Worm (Caenorhabditis elegans) whole organism, L2 larva: Measurements from ENCODE around the gene C18B2.4.

Source experiments
- R02D3.7 ChIP-seq: fragments of 150-350 bp; optimal IDR thresholded peaks from 2 replicates; lab custom pipeline; 2014; ENCODE audit warnings: missing biosample characterization, missing genetic modification characterization
- Y55F3AM.14 ChIP-seq: fragments of 200-800 bp; sonication (Bioruptor generic); optimal IDR thresholded peaks from 2 replicates; lab custom pipeline; 2018; ENCODE audit warnings: mild to moderate bottlenecking, missing genetic modification characterization, missing compliant biosample characterization
- ZK546.5 ChIP-seq: sonication (generic microtip); optimal IDR thresholded peaks from 2 replicates; lab custom pipeline; 2017; ENCODE audit warnings: missing biosample characterization, missing genetic modification characterization
- alr-1 ChIP-seq: fragments of 150-350 bp; optimal IDR thresholded peaks from 2 replicates; lab custom pipeline; 2014; ENCODE audit warnings: missing biosample characterization, missing genetic modification characterization
- aly-2 ChIP-seq: fragments of 150-350 bp; optimal IDR thresholded peaks from 2 replicates; lab custom pipeline; 2014; ENCODE audit warnings: missing biosample characterization, missing genetic modification characterization
- ama-1 ChIP-seq: fragments of 150-350 bp; optimal IDR thresholded peaks from 2 replicates; lab custom pipeline; 2018; ENCODE audit warnings: inconsistent platforms
- blmp-1 ChIP-seq: sonication (generic microtip); optimal IDR thresholded peaks from 2 replicates; lab custom pipeline; 2017; ENCODE audit warnings: missing genetic modification characterization, mild to moderate bottlenecking, missing compliant biosample characterization, antibody characterized with exemption, moderate library complexity; ENCODE audit not compliant: insufficient read depth
- ceh-16 ChIP-seq: fragments of 150-350 bp; optimal IDR thresholded peaks from 2 replicates; lab custom pipeline; 2014; ENCODE audit warnings: missing biosample characterization, missing genetic modification characterization
- ceh-82 ChIP-seq: fragments of 150-350 bp; optimal IDR thresholded peaks from 2 replicates; lab custom pipeline; 2014; ENCODE audit warnings: missing biosample characterization, missing genetic modification characterization
- crh-2 ChIP-seq: sonication (generic microtip); optimal IDR thresholded peaks from 2 replicates; lab custom pipeline; 2017; ENCODE audit warnings: missing biosample characterization, missing genetic modification characterization
- elt-1 ChIP-seq: fragments of 150-350 bp; optimal IDR thresholded peaks from 2 replicates; lab custom pipeline; 2014; ENCODE audit warnings: missing biosample characterization, missing genetic modification characterization
- fos-1 ChIP-seq: fragments of 150-350 bp; optimal IDR thresholded peaks from 2 replicates; lab custom pipeline; 2014; ENCODE audit warnings: missing biosample characterization, missing genetic modification characterization
- gmeb-1 ChIP-seq: fragments of 150-350 bp; optimal IDR thresholded peaks from 2 replicates; lab custom pipeline; 2014; ENCODE audit warnings: missing biosample characterization, missing genetic modification characterization
- lin-11 ChIP-seq: fragments of 150-350 bp; sonication (generic microtip); optimal IDR thresholded peaks from 2 replicates; lab custom pipeline; 2014; ENCODE audit warnings: missing biosample characterization, missing genetic modification characterization, inconsistent platforms, mixed read lengths
- lin-39 ChIP-seq: fragments of 150-350 bp; optimal IDR thresholded peaks from 2 replicates; lab custom pipeline; 2014; ENCODE audit warnings: missing biosample characterization, missing genetic modification reagents, missing genetic modification characterization
- lsy-2 ChIP-seq, 2 experiments: fragments of 150-350 bp in 1 of 2; sonication (generic microtip) in 1 of 2; optimal IDR thresholded peaks; 2 replicates each; lab custom pipeline; 2014 to 2017; ENCODE audit warnings: missing biosample characterization in 2 of 2, missing genetic modification characterization in 2 of 2
- mab-5 ChIP-seq: fragments of 150-350 bp; optimal IDR thresholded peaks from 2 replicates; lab custom pipeline; 2014; ENCODE audit warnings: missing biosample characterization, missing genetic modification characterization
- mbf-1 ChIP-seq: sonication (generic microtip); optimal IDR thresholded peaks from 2 replicates; lab custom pipeline; 2017; ENCODE audit warnings: missing biosample characterization, missing genetic modification characterization
- mdl-1 ChIP-seq, 2 experiments: fragments of 150-350 bp in 1 of 2; sonication (generic microtip) in 1 of 2; optimal IDR thresholded peaks; 2 replicates each; lab custom pipeline; 2017; ENCODE audit warnings: missing biosample characterization in 2 of 2, missing genetic modification characterization in 2 of 2
- nhr-10 ChIP-seq: sonication (generic microtip); optimal IDR thresholded peaks from 2 replicates; lab custom pipeline; 2017; ENCODE audit warnings: missing biosample characterization, missing genetic modification characterization
- nhr-12 ChIP-seq: fragments of 150-350 bp; optimal IDR thresholded peaks from 2 replicates; lab custom pipeline; 2014; ENCODE audit warnings: missing biosample characterization, missing genetic modification characterization
- nhr-23 ChIP-seq: fragments of 150-350 bp; optimal IDR thresholded peaks from 2 replicates; lab custom pipeline; 2014; ENCODE audit warnings: missing biosample characterization, missing genetic modification reagents, missing genetic modification characterization
- nhr-237 ChIP-seq: fragments of 150-350 bp; optimal IDR thresholded peaks from 2 replicates; lab custom pipeline; 2014; ENCODE audit warnings: missing biosample characterization, missing genetic modification characterization
- nhr-25 ChIP-seq: fragments of 150-350 bp; sonication (generic microtip); optimal IDR thresholded peaks from 3 replicates; lab custom pipeline; 2014; ENCODE audit warnings: missing biosample characterization, missing genetic modification characterization
- nhr-6 ChIP-seq: fragments of 150-350 bp; optimal IDR thresholded peaks from 2 replicates; lab custom pipeline; 2014; ENCODE audit warnings: missing biosample characterization, missing genetic modification characterization
- nhr-77 ChIP-seq: fragments of 150-350 bp; optimal IDR thresholded peaks from 2 replicates; lab custom pipeline; 2014; ENCODE audit warnings: missing biosample characterization, missing genetic modification characterization
- peb-1 ChIP-seq: fragments of 150-350 bp; optimal IDR thresholded peaks from 2 replicates; lab custom pipeline; 2014; ENCODE audit warnings: missing biosample characterization, missing genetic modification characterization
- sem-4 ChIP-seq: fragments of 150-350 bp; optimal IDR thresholded peaks from 2 replicates; lab custom pipeline; 2014; ENCODE audit warnings: missing biosample characterization, missing genetic modification reagents, missing genetic modification characterization
- skn-1 ChIP-seq: sonication (generic microtip); optimal IDR thresholded peaks from 2 replicates; lab custom pipeline; 2017; ENCODE audit warnings: missing biosample characterization, missing genetic modification characterization
- sma-3 ChIP-seq: sonication (generic microtip); optimal IDR thresholded peaks from 2 replicates; lab custom pipeline; 2016; ENCODE audit warnings: missing genetic modification reagents, missing genetic modification characterization, missing compliant biosample characterization
- snpc-4 ChIP-seq: fragments of 150-350 bp; optimal IDR thresholded peaks from 2 replicates; lab custom pipeline; 2014; ENCODE audit warnings: missing biosample characterization, missing genetic modification characterization
- unc-55 ChIP-seq: fragments of 150-350 bp; sonication (generic microtip); optimal IDR thresholded peaks from 3 replicates; lab custom pipeline; 2014; ENCODE audit warnings: missing biosample characterization, missing genetic modification reagents, missing genetic modification characterization
- zag-1 ChIP-seq: fragments of 150-350 bp; optimal IDR thresholded peaks from 2 replicates; lab custom pipeline; 2014; ENCODE audit warnings: missing biosample characterization, missing genetic modification characterization
- ztf-1 ChIP-seq: fragments of 200-800 bp; sonication (Bioruptor generic); conservative IDR thresholded peaks from 2 replicates; pipeline ENCODE4 v1.3.6; 2022; ENCODE audit warnings: missing genetic modification characterization, missing compliant biosample characterization

The C18B2.4 gene

DNA sequence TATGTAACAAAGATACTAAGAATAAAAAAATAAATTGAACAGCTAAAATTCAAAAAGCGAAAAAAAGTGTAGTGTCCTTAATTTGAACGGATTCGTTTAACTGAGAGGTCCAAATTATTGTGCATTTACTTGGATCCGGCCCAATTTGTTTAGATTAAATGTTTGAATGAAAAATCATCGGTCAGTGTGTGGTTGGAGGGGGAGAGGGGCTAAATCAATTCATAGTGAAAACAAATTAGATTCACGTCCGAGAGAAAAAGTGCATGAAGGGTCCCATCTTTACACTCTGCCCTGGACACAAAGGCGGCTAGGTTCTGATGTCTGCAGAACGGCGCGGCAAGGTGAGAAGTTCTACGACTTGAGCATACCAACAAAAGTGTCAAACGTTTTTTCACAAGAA, 13.3 kb upstream of the C18B2.4 start:
- TF ChIP-seq skn-1 (tag; lab: Kevin White, UChicago): no peak
- no peak for TF ChIP-seq peb-1 (tag; lab: Kevin White, UChicago)
- TF ChIP-seq alr-1 (tag; lab: Kevin White, UChicago): no peak
- no peak for TF ChIP-seq nhr-6 (tag; lab: Kevin White, UChicago)
- no peak for TF ChIP-seq fos-1 (tag; lab: Kevin White, UChicago)
- TF ChIP-seq nhr-25 (tag; lab: Kevin White, UChicago): no peak
- TF ChIP-seq sem-4 (tag; lab: Kevin White, UChicago): no peak
- TF ChIP-seq zag-1: no peak
- TF ChIP-seq ztf-1 (GFP tag; lab: Robert Waterston, UW): no peak
- no peak for TF ChIP-seq mbf-1 (tag; lab: Kevin White, UChicago)
- TF ChIP-seq ZK546.5: no peak
- TF ChIP-seq mab-5 (tag; lab: Kevin White, UChicago): no peak
- TF ChIP-seq ceh-82 (tag; lab: Kevin White, UChicago): no peak
- no peak for TF ChIP-seq blmp-1 (tag; lab: Kevin White, UChicago)

ce11 chrX:3617218-3617617, 11.7 kb upstream of the C18B2.4 start, which contains the start of gene del-9:
Gene del-9, minus strand, starts transcription at chrX:3617318.
- TF ChIP-seq unc-55 (GFP tag; lab: Kevin White, UChicago) (no peak), nhr-237 (no peak), mdl-1 (tag; optimal IDR thresholded peaks at IDR 0.05; lab: Kevin White, UChicago) (no peak), Y55F3AM.14 (GFP tag; lab: Kevin White, UChicago) (no peak), nhr-12 (no peak), nhr-10 (no peak), ztf-1 (GFP tag; lab: Robert Waterston, UW) (no peak), alr-1 (tag; lab: Kevin White, UChicago) (no peak), nhr-23 (tag; lab: Kevin White, UChicago) (no peak), R02D3.7 (tag; lab: Kevin White, UChicago) (no peak)

DNA sequence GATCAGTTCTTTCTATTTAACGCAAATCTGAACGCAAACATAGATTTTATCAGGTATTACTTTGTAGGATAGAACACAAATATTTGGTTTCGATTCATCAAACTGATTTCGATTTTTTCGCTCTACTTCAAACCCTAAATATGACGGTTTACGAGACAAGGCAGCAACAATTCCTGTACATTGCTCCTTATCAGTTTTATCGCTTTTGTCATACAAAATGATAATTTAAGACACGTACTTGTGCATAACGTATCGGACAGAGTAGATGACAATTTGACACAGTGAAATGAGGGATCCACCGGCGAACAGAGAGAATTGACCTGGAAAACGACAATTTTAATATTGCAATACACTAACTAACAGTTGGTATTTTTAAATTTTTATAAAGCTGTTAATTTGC, 8.1 kb upstream of the C18B2.4 start:
- no peak for TF ChIP-seq unc-55 (GFP tag; lab: Kevin White, UChicago)
- TF ChIP-seq fos-1 (tag; lab: Kevin White, UChicago): peak; percentile 94
- no peak for TF ChIP-seq mdl-1 (tag; optimal IDR thresholded peaks at IDR 0.05; lab: Kevin White, UChicago)
- TF ChIP-seq skn-1 (tag; lab: Kevin White, UChicago): no peak
- peak; percentile 61 for TF ChIP-seq crh-2
- TF ChIP-seq, all 48 proteins: peak for 2

ce11 chrX:3611740-3612139, 6.2 kb upstream of the C18B2.4 start:
- TF ChIP-seq crh-2 (no peak), aly-2 (tag; lab: Kevin White, UChicago) (no peak), ztf-1 (GFP tag; lab: Robert Waterston, UW) (no peak), ZK546.5 (no peak), lin-39 (tag; lab: Kevin White, UChicago) (no peak), fos-1 (tag; lab: Kevin White, UChicago) (no peak), skn-1 (tag; lab: Kevin White, UChicago) (no peak), ama-1 (no peak), lsy-2 (tag; optimal IDR thresholded peaks at IDR 0.05; lab: Kevin White, UChicago) (no peak), nhr-237 (no peak)

DNA sequence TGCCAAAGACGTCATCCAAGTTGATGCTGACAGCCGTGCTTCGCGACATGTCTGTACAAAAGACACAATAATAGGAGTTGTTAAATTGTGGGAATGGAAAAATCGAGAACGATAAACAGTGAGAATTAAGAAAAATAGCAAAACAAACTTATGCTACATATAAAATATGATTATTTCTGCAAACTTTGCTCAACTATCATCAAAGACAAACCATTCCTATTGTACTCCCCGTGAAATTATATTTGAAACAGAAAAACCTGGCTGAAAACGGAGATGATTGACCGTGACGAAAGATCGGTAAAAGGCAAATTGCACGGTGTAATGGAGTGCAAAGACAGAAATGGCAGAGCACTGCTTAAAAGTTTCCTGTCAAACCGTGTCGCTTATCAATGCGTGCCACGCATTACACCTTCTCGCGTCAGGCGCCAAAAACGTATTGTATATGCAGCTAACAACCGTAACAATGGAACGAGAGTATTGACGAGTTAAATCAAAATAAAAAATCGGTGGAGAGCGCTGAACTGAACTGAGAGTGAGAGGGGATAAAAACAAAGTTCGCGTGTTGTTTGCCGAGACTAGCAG, 5.6 kb upstream of the C18B2.4 start, which contains the start of gene C18B2.5:
Gene C18B2.5 (minus strand): TSS at position 51 of the 582 bp plus-strand sequence.
- no peak for TF ChIP-seq snpc-4
- TF ChIP-seq fos-1 (tag; lab: Kevin White, UChicago): peak; percentile 83
- peak; percentile 77 for TF ChIP-seq crh-2
- TF ChIP-seq gmeb-1: peak; percentile 30
- TF ChIP-seq lin-39 (tag; lab: Kevin White, UChicago): no peak
- TF ChIP-seq, all 48 proteins: peak for 3

DNA sequence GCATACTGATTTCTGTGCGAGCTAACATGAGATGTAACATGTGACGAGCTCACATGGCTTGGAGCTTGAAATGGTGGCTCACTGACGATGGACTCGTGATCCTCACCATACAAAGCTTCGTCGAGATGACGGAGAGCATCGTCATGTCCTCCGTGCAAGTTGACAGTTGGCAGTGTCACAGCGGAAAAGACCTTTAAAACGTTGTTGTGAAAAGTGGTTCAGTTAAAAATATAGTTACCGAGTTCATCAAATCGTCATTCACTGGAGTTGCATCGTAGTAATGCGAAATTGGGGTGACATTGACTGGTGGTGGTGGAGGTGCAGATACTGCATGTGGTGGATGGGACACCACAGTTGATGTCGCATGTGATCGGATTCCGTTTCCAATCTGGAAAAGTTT, 4.9 kb upstream of the C18B2.4 start:
- no peak for TF ChIP-seq zag-1
- TF ChIP-seq nhr-77 (tag; lab: Kevin White, UChicago): no peak
- TF ChIP-seq snpc-4: no peak
- TF ChIP-seq ama-1: no peak
- TF ChIP-seq mdl-1 (tag; optimal IDR thresholded peaks at IDR 0.05; lab: Kevin White, UChicago): no peak
- no peak for TF ChIP-seq sma-3 (GFP tag; lab: Kevin White, UChicago)
- no peak for TF ChIP-seq elt-1 (tag; lab: Kevin White, UChicago)
- no peak for TF ChIP-seq R02D3.7 (tag; lab: Kevin White, UChicago)
- no peak for TF ChIP-seq lsy-2 (tag; optimal IDR thresholded peaks at IDR 0.05; lab: Kevin White, UChicago)
- no peak for TF ChIP-seq lin-11
- no peak for TF ChIP-seq mab-5 (tag; lab: Kevin White, UChicago)
- TF ChIP-seq ceh-16 (tag; lab: Kevin White, UChicago): no peak
- no peak for TF ChIP-seq nhr-23 (tag; lab: Kevin White, UChicago)
- no peak for TF ChIP-seq ZK546.5
- no peak for TF ChIP-seq ceh-82 (tag; lab: Kevin White, UChicago)
- no peak for TF ChIP-seq ztf-1 (GFP tag; lab: Robert Waterston, UW)
